Fruit fly (Drosophila melanogaster): ENCODE data around the gene Dhc16F.

Gene Dhc16F

dm6 chrX:18125520-18125919 lies 61.2 kb downstream of the Dhc16F start (continued):
- TF ChIP-seq CG30403 (GFP tag; optimal IDR thresholded peaks at IDR 0.05) (peak; percentile 38), gem (tag; optimal IDR thresholded peaks at IDR 0.05) (peak; percentile 58), CG10959 (GFP tag; IDR thresholded peaks at IDR 0.05) (no peak), Ptx1 (GFP tag; IDR thresholded peaks at IDR 0.05) (0 out of 2 replicates have a peak, but pooled peaks have one; percentile 18), CG2678 (tag; optimal IDR thresholded peaks at IDR 0.05) (peak; percentile 62), CG7357 (GFP tag; IDR thresholded peaks at IDR 0.05) (0 out of 3 replicates have a peak, but pooled peaks have one; percentile 10), caup (GFP tag; optimal IDR thresholded peaks at IDR 0.05; ENCODE audit: severe bottlenecking) (peak; percentile 35), Deaf1 (tag; optimal IDR thresholded peaks at IDR 0.05) (peak; percentile 49), CG12391 (tag; optimal IDR thresholded peaks at IDR 0.05) (peak; percentile 33), CG13296 (GFP tag; optimal IDR thresholded peaks at IDR 0.05) (peak; percentile 46), CG6854 (GFP tag; optimal IDR thresholded peaks at IDR 0.05) (peak; percentile 37), Hr51 (GFP tag; optimal IDR thresholded peaks at IDR 0.05) (peak in 1 of 2 experiments; percentile 42), Max (GFP tag; optimal IDR thresholded peaks at IDR 0.05) (peak; percentile 4), CG7963 (GFP tag; IDR thresholded peaks at IDR 0.05; ENCODE audit: partially characterized antibody) (no peak)
